2 fruit fly cellular contexts compared by ENCODE assay signal in the genomic region with DNA sequence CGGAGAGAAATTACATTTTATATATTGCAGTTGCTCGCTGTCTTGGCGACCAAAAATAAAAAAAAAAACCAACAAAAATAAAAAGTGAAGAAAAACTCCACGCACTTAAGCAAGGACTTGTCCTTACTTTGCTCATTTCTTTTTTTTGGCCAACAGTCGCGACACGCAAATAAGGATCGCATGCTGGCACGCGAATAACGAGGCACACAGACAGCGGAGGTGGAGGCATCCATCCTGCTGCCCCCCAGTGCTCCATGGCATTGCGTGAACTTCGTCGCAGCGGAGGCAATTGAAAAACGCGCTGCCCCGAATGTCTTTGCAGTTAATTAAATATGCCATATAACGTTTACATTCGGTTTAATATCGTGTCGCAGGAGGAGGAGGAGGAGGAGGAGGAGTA.
TF ChIP-seq lines count a peak whose summit lies in the region.

No protein-coding gene starts in this region.

- no peak for TF ChIP-seq CTCF in whole organism, embryonic (GFP tag; optimal IDR thresholded peaks at IDR 0.05; lab: Kevin White, UChicago)

TF ChIP-seq in whole organism, embryonic, 481 proteins besides CTCF, POLR2A, EP300 and RAD21:
- TF ChIP-seq ro (GFP tag; IDR thresholded peaks at IDR 0.05; lab: Robert Waterston, UW), result 0 out of 2 replicates have a peak, but pooled peaks have one; percentile 13
- TF ChIP-seq CG4854 (GFP tag; optimal IDR thresholded peaks at IDR 0.05; lab: Kevin White, UChicago), result no peak

TF ChIP-seq in whole organism, prepupa, 60 proteins besides CTCF, POLR2A, EP300 and RAD21:
- TF ChIP-seq svp (GFP tag; lab: Kevin White, UChicago) (peak; percentile 66), CG3919 (GFP tag; optimal IDR thresholded peaks at IDR 0.05; lab: Kevin White, UChicago) (no peak), topi (GFP tag; optimal IDR thresholded peaks at IDR 0.05; lab: Kevin White, UChicago) (no peak), CG6854 (GFP tag; optimal IDR thresholded peaks at IDR 0.05; lab: Kevin White, UChicago) (no peak), dac (GFP tag; optimal IDR thresholded peaks at IDR 0.05; lab: Kevin White, UChicago) (no peak), ss (GFP tag; optimal IDR thresholded peaks at IDR 0.05; lab: Kevin White, UChicago) (peak; percentile 37 to 99)
